Fruit fly (Drosophila melanogaster): ENCODE data around the gene CG42556.

CG42556 gene

dm6 chr2L:16879288-16879687, 10.4 kb upstream of the CG42556 start, which contains the start of the genes CG32832, CG31743 and CG34313:
CG32832 (minus strand) TSS chr2L:16879290.
CG31743 (plus strand) TSS chr2L:16879517.
CG34313 (plus strand) TSS chr2L:16879517.
- TF ChIP-seq pros (GFP tag; optimal IDR thresholded peaks at IDR 0.05) (no peak), CG13287 (GFP tag; IDR thresholded peaks at IDR 0.05; ENCODE audit: partially characterized antibody) (peak; percentile 90), seq (GFP tag; IDR thresholded peaks at IDR 0.05) (no peak), CG10267 (tag; optimal IDR thresholded peaks at IDR 0.05) (peak; percentile 2), eve (GFP tag; optimal IDR thresholded peaks at IDR 0.05) (peak in 1 of 2 experiments; percentile 62), CG12391 (tag; optimal IDR thresholded peaks at IDR 0.05) (no peak), exex (tag; optimal IDR thresholded peaks at IDR 0.05) (peak; percentile 20), Dp (GFP tag; optimal IDR thresholded peaks at IDR 0.05) (peak; percentile 97), sna (GFP tag; IDR thresholded peaks at IDR 0.05; ENCODE audit: partially characterized antibody) (peak; percentile 77), disco-r (GFP tag; optimal IDR thresholded peaks at IDR 0.05) (no peak), zen (tag; optimal IDR thresholded peaks at IDR 0.05) (peak; percentile 9), CG8290 (GFP tag; optimal IDR thresholded peaks at IDR 0.05) (no peak), CG8290 (tag; optimal IDR thresholded peaks at IDR 0.05) (no peak), fd3F (GFP tag; optimal IDR thresholded peaks at IDR 0.05) (no peak), HmgZ (tag; optimal IDR thresholded peaks at IDR 0.05) (peak; percentile 66), cg (GFP tag; optimal IDR thresholded peaks at IDR 0.05) (no peak), lola (GFP tag; optimal IDR thresholded peaks at IDR 0.05) (no peak), CoRest (tag; optimal IDR thresholded peaks at IDR 0.05) (peak; percentile 20), Nf-YC (tag; optimal IDR thresholded peaks at IDR 0.05) (peak; percentile 30), Scr (GFP tag; IDR thresholded peaks at IDR 0.05; ENCODE audit: partially characterized antibody) (peak; percentile 78), CG12659 (GFP tag; optimal IDR thresholded peaks at IDR 0.05) (peak; percentile 19), croc (GFP tag; conservative IDR thresholded peaks at IDR 0.05) (no peak), CG7928 (GFP tag; optimal IDR thresholded peaks at IDR 0.05) (no peak), H15 (GFP tag; IDR thresholded peaks at IDR 0.05) (no peak), trem (tag; optimal IDR thresholded peaks at IDR 0.05) (peak; percentile 93), ems (GFP tag; optimal IDR thresholded peaks at IDR 0.05) (no peak), MBD-R2 (GFP tag; IDR thresholded peaks at IDR 0.05) (peak; percentile 88), CG10565 (GFP tag; optimal IDR thresholded peaks at IDR 0.05) (no peak), CG6813 (GFP tag; optimal IDR thresholded peaks at IDR 0.05) (no peak), ci (GFP tag; IDR thresholded peaks at IDR 0.05) (peak; percentile 39; the same call in 1 of the 3 replicates), CG18619 (GFP tag; optimal IDR thresholded peaks at IDR 0.05) (no peak), kay (GFP tag; optimal IDR thresholded peaks at IDR 0.05) (no peak), ham (GFP tag; IDR thresholded peaks at IDR 0.05) (no peak), CG17912 (GFP tag; optimal IDR thresholded peaks at IDR 0.05) (no peak), CG4707 (GFP tag; optimal IDR thresholded peaks at IDR 0.05) (no peak), CG14441 (GFP tag; IDR thresholded peaks at IDR 0.05) (no peak), ac (GFP tag; optimal IDR thresholded peaks at IDR 0.05) (no peak), CkIIα-i1 (GFP tag; IDR thresholded peaks at IDR 0.05) (no peak), ara (GFP tag; IDR thresholded peaks at IDR 0.05) (no peak), zf30C (GFP tag; optimal IDR thresholded peaks at IDR 0.05) (no peak), CG34376 (GFP tag; optimal IDR thresholded peaks at IDR 0.05) (no peak), Meics (GFP tag; optimal IDR thresholded peaks at IDR 0.05) (no peak), Hey (tag; optimal IDR thresholded peaks at IDR 0.05) (no peak), gsb (GFP tag; IDR thresholded peaks at IDR 0.05) (no peak), CG10431 (GFP tag; optimal IDR thresholded peaks at IDR 0.05) (no peak), CG3281 (GFP tag; optimal IDR thresholded peaks at IDR 0.05) (no peak), CG11456 (GFP tag; IDR thresholded peaks at IDR 0.05) (no peak), zfh2 (GFP tag; optimal IDR thresholded peaks at IDR 0.05) (no peak), CG8478 (optimal IDR thresholded peaks at IDR 0.05) (no peak), CG17568 (GFP tag; optimal IDR thresholded peaks at IDR 0.05) (no peak), kah (GFP tag; optimal IDR thresholded peaks at IDR 0.05) (no peak)
